Worm (Caenorhabditis elegans) whole organism, mixed stage, embryonic: ENCODE data around the gene aptf-4.

Experiments
- M03D4.4 ChIP-seq: sonication (generic microtip); optimal IDR thresholded peaks from 2 replicates; lab custom pipeline; 2017; ENCODE audit warnings: mild to moderate bottlenecking, missing genetic modification characterization, missing compliant biosample characterization
- bed-3 ChIP-seq: fragments of 200-800 bp; sonication (Bioruptor generic); optimal IDR thresholded peaks from 3 replicates; lab custom pipeline; 2018; ENCODE audit warnings: mild to moderate bottlenecking, missing genetic modification characterization, moderate library complexity, missing compliant biosample characterization
- blmp-1 ChIP-seq: fragments of 150-350 bp; optimal IDR thresholded peaks from 2 replicates; lab custom pipeline; 2014; ENCODE audit warnings: missing biosample characterization, missing genetic modification characterization
- ceh-39 ChIP-seq: fragments of 150-350 bp; optimal IDR thresholded peaks from 2 replicates; lab custom pipeline; 2014; ENCODE audit warnings: missing biosample characterization, missing genetic modification characterization
- ceh-43 ChIP-seq: fragments of 200-800 bp; sonication (Bioruptor generic); optimal IDR thresholded peaks from 2 replicates; lab custom pipeline; 2018; ENCODE audit warnings: mild to moderate bottlenecking, missing genetic modification characterization, moderate library complexity, missing compliant biosample characterization
- ceh-83 ChIP-seq: fragments of 200-800 bp; sonication (Bioruptor generic); optimal IDR thresholded peaks from 2 replicates; lab custom pipeline; 2018; ENCODE audit warnings: mild to moderate bottlenecking, missing genetic modification characterization, missing compliant biosample characterization
- ces-1 ChIP-seq: fragments of 150-350 bp; optimal IDR thresholded peaks from 2 replicates; lab custom pipeline; 2014; ENCODE audit warnings: missing biosample characterization, missing genetic modification reagents, missing genetic modification characterization
- cnd-1 ChIP-seq: fragments of 200-800 bp; sonication (Bioruptor generic); optimal IDR thresholded peaks from 2 replicates; lab custom pipeline; 2018; ENCODE audit warnings: mild to moderate bottlenecking, missing genetic modification characterization, missing compliant biosample characterization
- elt-1 ChIP-seq: sonication (generic microtip); optimal IDR thresholded peaks from 2 replicates; lab custom pipeline; 2017; ENCODE audit warnings: missing genetic modification characterization, mild to moderate bottlenecking, missing compliant biosample characterization, antibody characterized with exemption, moderate library complexity, borderline replicate concordance; ENCODE audit not compliant: insufficient read depth
- flh-1 ChIP-seq: fragments of 200-800 bp; sonication (Bioruptor generic); optimal IDR thresholded peaks from 2 replicates; lab custom pipeline; 2018; ENCODE audit warnings: mild to moderate bottlenecking, missing genetic modification characterization, moderate library complexity, missing compliant biosample characterization
- ham-2 ChIP-seq: fragments of 200-800 bp; sonication (Bioruptor generic); optimal IDR thresholded peaks from 2 replicates; lab custom pipeline; 2018; ENCODE audit warnings: mild to moderate bottlenecking, missing genetic modification characterization, missing compliant biosample characterization
- hlh-1 ChIP-seq: fragments of 150-350 bp; optimal IDR thresholded peaks from 2 replicates; lab custom pipeline; 2014; ENCODE audit warnings: missing biosample characterization, missing genetic modification reagents, missing genetic modification characterization
- lin-13 ChIP-seq: fragments of 150-350 bp; optimal IDR thresholded peaks from 2 replicates; lab custom pipeline; 2014; ENCODE audit warnings: missing biosample characterization, missing genetic modification characterization
- lin-32 ChIP-seq: fragments of 200-800 bp; sonication (Bioruptor generic); optimal IDR thresholded peaks from 2 replicates; lab custom pipeline; 2018; ENCODE audit warnings: mild to moderate bottlenecking, missing genetic modification characterization, missing compliant biosample characterization
- lsy-2 ChIP-seq: fragments of 150-350 bp; optimal IDR thresholded peaks from 2 replicates; lab custom pipeline; 2014; ENCODE audit warnings: missing biosample characterization, missing genetic modification characterization
- mab-5 ChIP-seq: fragments of 150-350 bp; optimal IDR thresholded peaks from 2 replicates; lab custom pipeline; 2014; ENCODE audit warnings: missing biosample characterization, missing genetic modification characterization
- mep-1 ChIP-seq: fragments of 150-350 bp; optimal IDR thresholded peaks from 2 replicates; lab custom pipeline; 2017; ENCODE audit warnings: missing biosample characterization, missing genetic modification reagents, missing genetic modification characterization, inconsistent platforms
- mls-2 ChIP-seq: sonication (generic microtip); optimal IDR thresholded peaks from 2 replicates; lab custom pipeline; 2016; ENCODE audit warnings: mild to moderate bottlenecking, missing genetic modification characterization, moderate library complexity, missing compliant biosample characterization
- nhr-12 ChIP-seq: fragments of 150-350 bp; optimal IDR thresholded peaks from 2 replicates; lab custom pipeline; 2014; ENCODE audit warnings: missing biosample characterization, missing genetic modification characterization
- nhr-2 ChIP-seq: fragments of 150-350 bp; optimal IDR thresholded peaks from 2 replicates; lab custom pipeline; 2014; ENCODE audit warnings: missing biosample characterization, missing genetic modification characterization
- nhr-237 ChIP-seq: fragments of 150-350 bp; optimal IDR thresholded peaks from 2 replicates; lab custom pipeline; 2014; ENCODE audit warnings: missing biosample characterization, missing genetic modification characterization
- nhr-28 ChIP-seq: fragments of 150-350 bp; optimal IDR thresholded peaks from 2 replicates; lab custom pipeline; 2014; ENCODE audit warnings: missing biosample characterization, missing genetic modification characterization
- pha-4 ChIP-seq: fragments of 150-350 bp; optimal IDR thresholded peaks from 2 replicates; lab custom pipeline; 2018; ENCODE audit warnings: missing biosample characterization, missing genetic modification reagents, missing genetic modification characterization
- sem-2 ChIP-seq: fragments of 200-800 bp; sonication (Bioruptor generic); optimal IDR thresholded peaks from 2 replicates; lab custom pipeline; 2018; ENCODE audit warnings: mild to moderate bottlenecking, missing genetic modification characterization, missing compliant biosample characterization
- snpc-4 ChIP-seq: fragments of 150-350 bp; optimal IDR thresholded peaks from 2 replicates; lab custom pipeline; 2014; ENCODE audit warnings: missing biosample characterization, missing genetic modification characterization
- tbx-8 ChIP-seq: fragments of 200-800 bp; sonication (Bioruptor generic); optimal IDR thresholded peaks from 2 replicates; lab custom pipeline; 2018; ENCODE audit warnings: mild to moderate bottlenecking, missing genetic modification characterization, moderate library complexity, missing compliant biosample characterization
- unc-39 ChIP-seq: fragments of 150-350 bp; optimal IDR thresholded peaks from 2 replicates; lab custom pipeline; 2014; ENCODE audit warnings: missing biosample characterization, missing genetic modification characterization
- unc-62 ChIP-seq: fragments of 150-350 bp; optimal IDR thresholded peaks from 2 replicates; lab custom pipeline; 2014; ENCODE audit warnings: missing biosample characterization, missing genetic modification reagents, missing genetic modification characterization
- zip-8 ChIP-seq: fragments of 150-350 bp; optimal IDR thresholded peaks from 2 replicates; lab custom pipeline; 2014; ENCODE audit warnings: missing biosample characterization, missing genetic modification characterization
- ztf-11 ChIP-seq: fragments of 150-350 bp; optimal IDR thresholded peaks from 2 replicates; lab custom pipeline; 2014; ENCODE audit warnings: missing biosample characterization, missing genetic modification characterization

Gene aptf-4

ce11 chrII:8631766-8632165 lies 41.0 kb downstream of the aptf-4 start:
- TF ChIP-seq mls-2 (no peak), ceh-39 (tag; lab: Kevin White, UChicago) (no peak), unc-39 (no peak), pha-4 (tag; lab: Kevin White, UChicago) (no peak), nhr-237 (tag; lab: Kevin White, UChicago) (no peak), snpc-4 (tag; lab: Kevin White, UChicago) (no peak), ceh-83 (GFP tag; lab: Kevin White, UChicago) (no peak), cnd-1 (no peak), ham-2 (no peak), flh-1 (GFP tag; lab: Kevin White, UChicago) (no peak), mab-5 (tag; lab: Kevin White, UChicago) (no peak), tbx-8 (no peak), blmp-1 (tag; lab: Kevin White, UChicago) (no peak), nhr-12 (tag; lab: Kevin White, UChicago) (no peak), lin-13 (tag; lab: Kevin White, UChicago) (no peak), lin-32 (GFP tag; lab: Kevin White, UChicago) (no peak), bed-3 (no peak), lsy-2 (tag; lab: Kevin White, UChicago) (no peak), M03D4.4 (tag; lab: Kevin White, UChicago) (no peak)
- TF ChIP-seq, all 35 proteins: peak for 0

ce11 chrII:8634386-8634785 lies 43.6 kb downstream of the aptf-4 start, which contains the start of gene cutl-12:
Gene cutl-12, minus strand, starts transcription at chrII:8634486.
- no peak for TF ChIP-seq tbx-8
- TF ChIP-seq nhr-28: no peak
- no peak for TF ChIP-seq pha-4 (tag; lab: Kevin White, UChicago)
- TF ChIP-seq hlh-1: no peak

- TF ChIP-seq ces-1 (GFP tag; lab: Kevin White, UChicago): peak; percentile 51
- TF ChIP-seq tbx-8: no peak
Observed at ce11 chrII:8637615-8638014, 46.8 kb downstream of the aptf-4 start, which contains the start of gene vab-9. Gene vab-9, minus strand, starts transcription at chrII:8637715.

- no peak for TF ChIP-seq pha-4 (tag; lab: Kevin White, UChicago)
- no peak for TF ChIP-seq ham-2
- no peak for TF ChIP-seq unc-39
- TF ChIP-seq mep-1 (tag; lab: Kevin White, UChicago): no peak
- TF ChIP-seq mab-5 (tag; lab: Kevin White, UChicago): no peak
- TF ChIP-seq lin-32 (GFP tag; lab: Kevin White, UChicago): no peak
- no peak for TF ChIP-seq ztf-11 (tag; lab: Kevin White, UChicago)
- no peak for TF ChIP-seq nhr-12 (tag; lab: Kevin White, UChicago)
- TF ChIP-seq snpc-4 (tag; lab: Kevin White, UChicago): no peak
- TF ChIP-seq ces-1 (GFP tag; lab: Kevin White, UChicago): no peak
- no peak for TF ChIP-seq M03D4.4 (tag; lab: Kevin White, UChicago)
Observed at ce11 chrII:8639553-8639952, 48.8 kb downstream of the aptf-4 start.

ce11 chrII:8640503-8640902 lies 49.7 kb downstream of the aptf-4 start:
- no peak for TF ChIP-seq lin-13 (tag; lab: Kevin White, UChicago)
- TF ChIP-seq hlh-1: no peak
- TF ChIP-seq ceh-39 (tag; lab: Kevin White, UChicago): no peak
- TF ChIP-seq pha-4 (tag; lab: Kevin White, UChicago): no peak
- TF ChIP-seq blmp-1 (tag; lab: Kevin White, UChicago): no peak
- no peak for TF ChIP-seq bed-3
- TF ChIP-seq M03D4.4 (tag; lab: Kevin White, UChicago): no peak
- no peak for TF ChIP-seq nhr-2 (tag; lab: Kevin White, UChicago)
- TF ChIP-seq ces-1 (GFP tag; lab: Kevin White, UChicago): no peak
- TF ChIP-seq cnd-1: no peak
- TF ChIP-seq mep-1 (tag; lab: Kevin White, UChicago): no peak
- TF ChIP-seq elt-1: no peak
- TF ChIP-seq, all 35 proteins: peak for 0

- TF ChIP-seq elt-1: no peak
- TF ChIP-seq ceh-43 (GFP tag; lab: Kevin White, UChicago): no peak
- TF ChIP-seq ham-2: peak; percentile 56
- no peak for TF ChIP-seq sem-2
- no peak for TF ChIP-seq unc-62 (GFP tag; lab: Kevin White, UChicago)
- no peak for TF ChIP-seq zip-8 (tag; lab: Kevin White, UChicago)
Observed at ce11 chrII:8641131-8641530, 50.3 kb downstream of the aptf-4 start, which contains the start of gene D2085.7. Gene D2085.7, plus strand, starts transcription at chrII:8641381.
